Fruit fly (Drosophila melanogaster): ENCODE measurements around the gene CG17991.
A peak's percentile ranks its signal among the peaks of the same experiment; 100 is the strongest.

Gene CG17991

dm6 chr3R:27247892-27248291, 6.8 kb downstream of the CG17991 start, which contains the start of gene CG5984:
TSS of gene CG5984 (minus strand) at chr3R:27247992.
- no peak for TF ChIP-seq Ets98B (GFP tag; IDR thresholded peaks at IDR 0.05)
- no peak for TF ChIP-seq CG10348 (GFP tag; IDR thresholded peaks at IDR 0.05)
- no peak for TF ChIP-seq CG34367 (tag; optimal IDR thresholded peaks at IDR 0.05)
- no peak for TF ChIP-seq CG14655 (GFP tag; optimal IDR thresholded peaks at IDR 0.05)
- TF ChIP-seq Pif1B (GFP tag; optimal IDR thresholded peaks at IDR 0.05) = no peak

dm6 chr3R:27250907-27251306, 9.8 kb downstream of the CG17991 start, which contains the start of the genes TTLL6B and TfIIA-L:
TSS of gene TTLL6B (minus strand) at chr3R:27251007.
TSS of gene TfIIA-L (plus strand) at chr3R:27251112.
- TF ChIP-seq CG32121 (GFP tag; IDR thresholded peaks at IDR 0.05) = no peak
- TF ChIP-seq CG15710 (tag; optimal IDR thresholded peaks at IDR 0.05) = no peak
- no peak for TF ChIP-seq CG8159 (tag; optimal IDR thresholded peaks at IDR 0.05)
- TF ChIP-seq CG8301 (tag; optimal IDR thresholded peaks at IDR 0.05) = no peak
- TF ChIP-seq CG34367 (tag; optimal IDR thresholded peaks at IDR 0.05) = no peak
- TF ChIP-seq Pif1B (GFP tag; optimal IDR thresholded peaks at IDR 0.05) = no peak
- no peak for TF ChIP-seq D1 (tag; optimal IDR thresholded peaks at IDR 0.05)
- no peak for TF ChIP-seq rn (GFP tag; IDR thresholded peaks at IDR 0.05)
- TF ChIP-seq Snoo (tag; optimal IDR thresholded peaks at IDR 0.05) = no peak
- no peak for TF ChIP-seq CG9948 (tag; optimal IDR thresholded peaks at IDR 0.05)

- peak; percentile 90 for TF ChIP-seq CG12605 (GFP tag; IDR thresholded peaks at IDR 0.05)
- no peak for TF ChIP-seq D1 (tag; optimal IDR thresholded peaks at IDR 0.05)
- peak; percentile 72 for TF ChIP-seq Snoo (tag; optimal IDR thresholded peaks at IDR 0.05)
- TF ChIP-seq CG17806 (tag; optimal IDR thresholded peaks at IDR 0.05) = peak; percentile 76
- TF ChIP-seq EcR (GFP tag; optimal IDR thresholded peaks at IDR 0.05) = peak; percentile 59
- TF ChIP-seq CG13204 (GFP tag; optimal IDR thresholded peaks at IDR 0.05) = no peak
- TF ChIP-seq fd96Ca (GFP tag; IDR thresholded peaks at IDR 0.05) = peak; percentile 79
- 0 out of 2 replicates have a peak, but pooled peaks have one; percentile 50 for TF ChIP-seq CG10348 (GFP tag; IDR thresholded peaks at IDR 0.05)
- no peak for TF ChIP-seq Pif1B (GFP tag; optimal IDR thresholded peaks at IDR 0.05)
- peak; percentile 85 for TF ChIP-seq CG32121 (GFP tag; IDR thresholded peaks at IDR 0.05)
- peak; percentile 71 for TF ChIP-seq CG34367 (tag; optimal IDR thresholded peaks at IDR 0.05)
- peak; percentile 88 for TF ChIP-seq Ets98B (GFP tag; IDR thresholded peaks at IDR 0.05)
- peak; percentile 75 for TF ChIP-seq CG15710 (tag; optimal IDR thresholded peaks at IDR 0.05)
- TF ChIP-seq rn (GFP tag; IDR thresholded peaks at IDR 0.05) = peak; percentile 70; the same call in 1 of the 2 replicates
- TF ChIP-seq gl (tag; optimal IDR thresholded peaks at IDR 0.05) = no peak
- peak; percentile 94 for TF ChIP-seq CG4496 (GFP tag; IDR thresholded peaks at IDR 0.05)
- peak; percentile 64 for TF ChIP-seq CG8301 (tag; optimal IDR thresholded peaks at IDR 0.05)
- TF ChIP-seq CG14655 (GFP tag; optimal IDR thresholded peaks at IDR 0.05) = no peak
- no peak for TF ChIP-seq Pif1A (GFP tag; optimal IDR thresholded peaks at IDR 0.05)
- peak; percentile 75 for TF ChIP-seq CG8159 (tag; optimal IDR thresholded peaks at IDR 0.05)
- TF ChIP-seq CG9948 (tag; optimal IDR thresholded peaks at IDR 0.05) = peak; percentile 64
Measured at dm6 chr3R:27253136-27253920, 12.3 kb downstream of the CG17991 start, which contains the start of gene pll. TSS of gene pll (minus strand) at chr3R:27253182.

dm6 chr3R:27253921-27254376, 12.9 kb downstream of the CG17991 start:
- TF ChIP-seq CG10348 (GFP tag; IDR thresholded peaks at IDR 0.05) = no peak
- no peak for TF ChIP-seq Ets98B (GFP tag; IDR thresholded peaks at IDR 0.05)
- no peak for TF ChIP-seq CG8159 (tag; optimal IDR thresholded peaks at IDR 0.05)
- TF ChIP-seq EcR (GFP tag; optimal IDR thresholded peaks at IDR 0.05) = peak; percentile 24
- TF ChIP-seq CG13204 (GFP tag; optimal IDR thresholded peaks at IDR 0.05) = no peak
- TF ChIP-seq fd96Ca (GFP tag; IDR thresholded peaks at IDR 0.05) = no peak
- no peak for TF ChIP-seq CG9948 (tag; optimal IDR thresholded peaks at IDR 0.05)
- TF ChIP-seq CG4496 (GFP tag; IDR thresholded peaks at IDR 0.05) = no peak
- TF ChIP-seq CG34367 (tag; optimal IDR thresholded peaks at IDR 0.05) = peak; percentile 19
- no peak for TF ChIP-seq Pif1A (GFP tag; optimal IDR thresholded peaks at IDR 0.05)
- no peak for TF ChIP-seq gl (tag; optimal IDR thresholded peaks at IDR 0.05)
- no peak for TF ChIP-seq rn (GFP tag; IDR thresholded peaks at IDR 0.05)
- TF ChIP-seq CG8301 (tag; optimal IDR thresholded peaks at IDR 0.05) = no peak
- TF ChIP-seq Snoo (tag; optimal IDR thresholded peaks at IDR 0.05) = no peak
- no peak for TF ChIP-seq CG14655 (GFP tag; optimal IDR thresholded peaks at IDR 0.05)
- no peak for TF ChIP-seq CG17806 (tag; optimal IDR thresholded peaks at IDR 0.05)

- TF ChIP-seq CG9948 (tag; optimal IDR thresholded peaks at IDR 0.05) (peak; percentile 75), CG13204 (GFP tag; optimal IDR thresholded peaks at IDR 0.05) (no peak), CG10348 (GFP tag; IDR thresholded peaks at IDR 0.05) (0 out of 2 replicates have a peak, but pooled peaks have one; percentile 59), CG17806 (tag; optimal IDR thresholded peaks at IDR 0.05) (peak; percentile 57), rn (GFP tag; IDR thresholded peaks at IDR 0.05) (peak; percentile 59), CG4496 (GFP tag; IDR thresholded peaks at IDR 0.05) (peak; percentile 81), D1 (tag; optimal IDR thresholded peaks at IDR 0.05) (no peak), CG15710 (tag; optimal IDR thresholded peaks at IDR 0.05) (peak; percentile 75), Snoo (tag; optimal IDR thresholded peaks at IDR 0.05) (peak; percentile 65), CG8159 (tag; optimal IDR thresholded peaks at IDR 0.05) (peak; percentile 39), Ets98B (GFP tag; IDR thresholded peaks at IDR 0.05) (peak; percentile 81), CG12605 (GFP tag; IDR thresholded peaks at IDR 0.05) (peak; percentile 68; the same call in 1 of the 2 replicates), gl (tag; optimal IDR thresholded peaks at IDR 0.05) (peak; percentile 87), CG32121 (GFP tag; IDR thresholded peaks at IDR 0.05) (peak; percentile 82), CG8301 (tag; optimal IDR thresholded peaks at IDR 0.05) (peak; percentile 82), Pif1A (GFP tag; optimal IDR thresholded peaks at IDR 0.05) (peak; percentile 37), CG14655 (GFP tag; optimal IDR thresholded peaks at IDR 0.05) (no peak), EcR (GFP tag; optimal IDR thresholded peaks at IDR 0.05) (peak; percentile 2), Pif1B (GFP tag; optimal IDR thresholded peaks at IDR 0.05) (peak; percentile 70), fd96Ca (GFP tag; IDR thresholded peaks at IDR 0.05) (peak; percentile 90), CG34367 (tag; optimal IDR thresholded peaks at IDR 0.05) (peak; percentile 71)
Measured at dm6 chr3R:27263434-27264215, 22.6 kb downstream of the CG17991 start, which contains the start of gene woc. TSS of gene woc (minus strand) at chr3R:27264055.

Measured in whole organism, pupa.